Worm (Caenorhabditis elegans): ENCODE measurements around the gene dlc-4.
"Not testable (repeated sequence)": the region's sequence is repeated elsewhere in the genome, so short reads cannot be mapped to it uniquely, and the experiment has no call there.

DNA sequence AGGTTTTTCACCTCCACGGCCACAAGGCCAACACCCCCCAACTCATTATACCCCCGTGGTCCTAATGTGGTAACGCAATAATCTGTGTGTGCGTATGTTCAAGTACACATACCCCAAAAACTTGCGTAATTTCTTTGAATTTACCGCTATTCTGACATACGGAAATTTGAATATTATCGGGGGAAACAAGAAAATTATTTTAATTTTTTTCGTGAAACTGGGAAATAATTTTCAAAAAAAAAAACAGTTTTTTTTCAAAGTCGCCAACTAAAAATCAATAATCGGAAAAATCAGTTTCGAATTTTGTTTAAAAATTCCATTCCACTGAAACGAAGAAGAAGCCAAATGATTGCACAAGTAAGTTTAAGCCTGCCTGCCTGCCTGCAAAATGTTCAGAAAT is 37.8 kb downstream of the dlc-4 start, which contains the start of gene Y51H4A.938:
- not testable (repeated sequence) for TF ChIP-seq nhr-77 (tag; optimal IDR thresholded peaks at IDR 0.05); isw-1 (GFP tag; IDR thresholded peaks at IDR 0.05); ceh-82 (tag; optimal IDR thresholded peaks at IDR 0.05); nhr-19 (GFP tag; conservative IDR thresholded peaks at IDR 0.05)

Measured in whole organism, L1 larva.